Fruit fly (Drosophila melanogaster): Measurements from ENCODE around the gene Zcchc7.
A peak's percentile ranks its signal among the peaks of the same experiment; 100 is the strongest.

Gene Zcchc7

dm6 chr3L:16872487-16872955 is 27.3 kb downstream of the Zcchc7 start (continued):
- TF ChIP-seq Lim3 (GFP tag; IDR thresholded peaks at IDR 0.05) (no peak), CG18476 (GFP tag; optimal IDR thresholded peaks at IDR 0.05) (peak; percentile 59), CG6689 (GFP tag; IDR thresholded peaks at IDR 0.05) (peak; percentile 73), ro (GFP tag; IDR thresholded peaks at IDR 0.05) (no peak), Xrp1 (GFP tag; IDR thresholded peaks at IDR 0.05) (peak; percentile 27; the same call in 1 of the 2 replicates), Doc2 (GFP tag; IDR thresholded peaks at IDR 0.05) (no peak), D19A (tag; optimal IDR thresholded peaks at IDR 0.05) (peak; percentile 54), CG4820 (GFP tag; optimal IDR thresholded peaks at IDR 0.05) (peak; percentile 58), z (GFP tag; IDR thresholded peaks at IDR 0.05) (0 out of 3 replicates have a peak, but pooled peaks have one; percentile 3), CG5953 (GFP tag; IDR thresholded peaks at IDR 0.05) (no peak; the same call in 1 of the 2 replicates), run (tag; optimal IDR thresholded peaks at IDR 0.05) (peak; percentile 78), Doc3 (GFP tag; IDR thresholded peaks at IDR 0.05; ENCODE audit: partially characterized antibody) (no peak), jigr1 (GFP tag; IDR thresholded peaks at IDR 0.05) (peak; percentile 22; the same call in 1 of the 3 replicates), CG7963 (GFP tag; IDR thresholded peaks at IDR 0.05; ENCODE audit: partially characterized antibody) (no peak), CG8924 (tag; optimal IDR thresholded peaks at IDR 0.05) (peak; percentile 78), Neu2 (GFP tag; optimal IDR thresholded peaks at IDR 0.05; ENCODE audit: borderline replicate concordance) (no peak), CG3281 (GFP tag; optimal IDR thresholded peaks at IDR 0.05) (peak; percentile 85), E2f1 (GFP tag; IDR thresholded peaks at IDR 0.05) (0 out of 2 replicates have a peak, but pooled peaks have one; percentile 19), exex (tag; optimal IDR thresholded peaks at IDR 0.05) (peak; percentile 24), Hr78 (GFP tag; optimal IDR thresholded peaks at IDR 0.05) (peak in 1 of 2 experiments; percentile 35), aop (GFP tag; IDR thresholded peaks at IDR 0.05) (no peak), dysf (GFP tag; IDR thresholded peaks at IDR 0.05) (peak; percentile 80), ERR (GFP tag; optimal IDR thresholded peaks at IDR 0.05) (no peak), Tbp (GFP tag; optimal IDR thresholded peaks at IDR 0.05) (no peak), org-1 (GFP tag; optimal IDR thresholded peaks at IDR 0.05) (peak; percentile 84), oc (tag; optimal IDR thresholded peaks at IDR 0.05) (no peak), CG4617 (GFP tag; optimal IDR thresholded peaks at IDR 0.05; ENCODE audit: borderline replicate concordance) (peak; percentile 10), CG8359 (GFP tag; optimal IDR thresholded peaks at IDR 0.05; ENCODE audit: borderline replicate concordance) (peak; percentile 42), CG14860 (GFP tag; IDR thresholded peaks at IDR 0.05; ENCODE audit: partially characterized antibody) (no peak), insv (GFP tag; optimal IDR thresholded peaks at IDR 0.05) (peak in 1 of 2 experiments; percentile 33), TFAM (GFP tag; optimal IDR thresholded peaks at IDR 0.05) (no peak), CG2875 (GFP tag; optimal IDR thresholded peaks at IDR 0.05) (peak; percentile 41), sqz (GFP tag; optimal IDR thresholded peaks at IDR 0.05) (peak; percentile 27), CG12219 (GFP tag; optimal IDR thresholded peaks at IDR 0.05) (peak; percentile 76), Six4 (GFP tag; optimal IDR thresholded peaks at IDR 0.05) (no peak), Jarid2 (GFP tag; optimal IDR thresholded peaks at IDR 0.05) (peak; percentile 59), sob (GFP tag; IDR thresholded peaks at IDR 0.05) (peak; percentile 39; the same call in 1 of the 2 replicates), sens-2 (GFP tag; IDR thresholded peaks at IDR 0.05) (no peak), CG13287 (GFP tag; IDR thresholded peaks at IDR 0.05; ENCODE audit: partially characterized antibody) (no peak), CG15269 (tag; optimal IDR thresholded peaks at IDR 0.05) (peak; percentile 83), HLH4C (GFP tag; IDR thresholded peaks at IDR 0.05; ENCODE audit: partially characterized antibody) (no peak), CG14965 (GFP tag; optimal IDR thresholded peaks at IDR 0.05; ENCODE audit: borderline replicate concordance) (no peak), Atf6 (GFP tag; IDR thresholded peaks at IDR 0.05) (no peak; the same call in 1 of the 2 replicates), Nf-YC (tag; optimal IDR thresholded peaks at IDR 0.05) (peak; percentile 60), gce (GFP tag; IDR thresholded peaks at IDR 0.05) (0 out of 3 replicates have a peak, but pooled peaks have one; percentile 18), Nf-YB (GFP tag; optimal IDR thresholded peaks at IDR 0.05) (peak; percentile 59), en (GFP tag; optimal IDR thresholded peaks at IDR 0.05) (peak; percentile 41), eyg (GFP tag; optimal IDR thresholded peaks at IDR 0.05) (peak; percentile 53), usp (GFP tag; optimal IDR thresholded peaks at IDR 0.05) (no peak), mirr (GFP tag; optimal IDR thresholded peaks at IDR 0.05) (no peak)

Measured in whole organism, embryonic.